Fruit fly (Drosophila melanogaster) whole organism, embryonic: ENCODE results near the gene CG1764.

Experiments used
- C15 ChIP-seq: fragments of 200-800 bp; sonication (Bioruptor generic); IDR thresholded peaks from 3 replicates; pipeline ENCODE4 v1.3.6; 2022; ENCODE audit warnings: missing biosample characterization, missing genetic modification characterization
- CG10543 ChIP-seq: fragments of 200-800 bp; sonication (Bioruptor generic); optimal IDR thresholded peaks from 3 replicates; lab custom pipeline; 2017; ENCODE audit warnings: missing biosample characterization, mild to moderate bottlenecking, missing genetic modification characterization, moderate library complexity
- CG10959 ChIP-seq: fragments of 200-800 bp; sonication (Bioruptor generic); IDR thresholded peaks from 2 replicates; pipeline ENCODE4 v1.3.6; 2022; ENCODE audit warnings: missing biosample characterization, missing genetic modification characterization
- CG11456 ChIP-seq: fragments of 200-800 bp; sonication (Bioruptor generic); IDR thresholded peaks from 3 replicates; pipeline ENCODE4 v1.3.6; 2022; ENCODE audit warnings: missing biosample characterization, missing genetic modification characterization
- CG12236 ChIP-seq: fragments of 200-800 bp; sonication (Bioruptor generic); optimal IDR thresholded peaks from 2 replicates; lab custom pipeline; 2016; ENCODE audit warnings: missing biosample characterization, missing genetic modification characterization
- CG12744 ChIP-seq: fragments of 200-800 bp; sonication (Bioruptor generic); optimal IDR thresholded peaks from 2 replicates; lab custom pipeline; 2016; ENCODE audit warnings: missing biosample characterization, missing genetic modification characterization
- CG14441 ChIP-seq: fragments of 200-800 bp; sonication (Bioruptor generic); IDR thresholded peaks from 2 replicates; pipeline ENCODE4 v1.3.6; 2022; ENCODE audit warnings: missing biosample characterization, missing genetic modification characterization
- CG17361 ChIP-seq: fragments of 200-800 bp; sonication (Bioruptor generic); IDR thresholded peaks from 3 replicates; pipeline ENCODE4 v1.3.6; 2022; ENCODE audit warnings: missing biosample characterization, missing genetic modification characterization
- CG18599 ChIP-seq: fragments of 200-800 bp; sonication (Bioruptor generic); optimal IDR thresholded peaks from 3 replicates; lab custom pipeline; 2017; ENCODE audit warnings: missing biosample characterization, missing genetic modification characterization, mild to moderate bottlenecking, moderate library complexity, missing genetic modification reagents
- CG31388 ChIP-seq: fragments of 200-800 bp; sonication (Bioruptor generic); optimal IDR thresholded peaks from 2 replicates; lab custom pipeline; 2016; ENCODE audit warnings: missing biosample characterization, missing genetic modification characterization
- CG3163 ChIP-seq: fragments of 200-800 bp; sonication (Bioruptor generic); optimal IDR thresholded peaks from 3 replicates; lab custom pipeline; 2016; ENCODE audit warnings: missing biosample characterization, missing genetic modification characterization
- CG32767 ChIP-seq: fragments of 200-800 bp; sonication (Bioruptor generic); IDR thresholded peaks from 2 replicates; pipeline ENCODE4 v1.3.6; 2022; ENCODE audit warnings: missing biosample characterization, missing genetic modification characterization
- CG4707 ChIP-seq: fragments of 200-800 bp; sonication (Bioruptor generic); optimal IDR thresholded peaks from 2 replicates; lab custom pipeline; 2018; ENCODE audit warnings: missing biosample characterization, mild to moderate bottlenecking, missing genetic modification characterization, moderate library complexity
- CG5953 ChIP-seq: fragments of 200-800 bp; sonication (Bioruptor generic); IDR thresholded peaks from 2 replicates; pipeline ENCODE4 v1.3.6; 2022; ENCODE audit warnings: missing biosample characterization, missing genetic modification characterization
- CG6272 ChIP-seq: fragments of 200-800 bp; sonication (Bioruptor generic); IDR thresholded peaks from 2 replicates; pipeline ENCODE4 v1.3.6; 2022; ENCODE audit warnings: missing biosample characterization, missing genetic modification characterization
- CG7271 ChIP-seq: fragments of 200-800 bp; sonication (Bioruptor generic); optimal IDR thresholded peaks from 2 replicates; lab custom pipeline; 2018; ENCODE audit warnings: missing biosample characterization, mild to moderate bottlenecking, missing genetic modification characterization, moderate library complexity
- CG9437 ChIP-seq: fragments of 200-800 bp; sonication (Bioruptor generic); optimal IDR thresholded peaks from 2 replicates; lab custom pipeline; 2018; ENCODE audit warnings: missing biosample characterization, mild to moderate bottlenecking, missing genetic modification characterization
- D19A ChIP-seq: fragments of 200-800 bp; optimal IDR thresholded peaks from 3 replicates; lab custom pipeline; 2019; ENCODE audit warnings: missing biosample characterization, mild to moderate bottlenecking, missing genetic modification characterization, moderate library complexity
- D19B ChIP-seq: fragments of 200-800 bp; sonication (Bioruptor generic); optimal IDR thresholded peaks from 2 replicates; lab custom pipeline; 2017; ENCODE audit warnings: missing biosample characterization, mild to moderate bottlenecking, missing genetic modification characterization
- Ets97D ChIP-seq: fragments of 200-800 bp; sonication (Bioruptor generic); optimal IDR thresholded peaks from 3 replicates; lab custom pipeline; 2016; ENCODE audit warnings: missing biosample characterization, missing genetic modification characterization
- H2.0 ChIP-seq: fragments of 200-800 bp; sonication (Bioruptor generic); IDR thresholded peaks from 2 replicates; pipeline ENCODE4 v1.3.6; 2022; ENCODE audit warnings: missing biosample characterization, missing genetic modification characterization
- HLHmδ ChIP-seq: fragments of 200-800 bp; sonication (Bioruptor generic); optimal IDR thresholded peaks from 2 replicates; lab custom pipeline; 2018; ENCODE audit warnings: missing biosample characterization, mild to moderate bottlenecking, missing genetic modification characterization, moderate library complexity
- Jarid2 ChIP-seq: fragments of 200-800 bp; sonication (Bioruptor generic); optimal IDR thresholded peaks from 3 replicates; lab custom pipeline; 2017; ENCODE audit warnings: mild to moderate bottlenecking, missing biosample characterization, missing genetic modification reagents, missing genetic modification characterization
- Kr ChIP-seq: fragments of 200-800 bp; sonication (Bioruptor generic); optimal IDR thresholded peaks from 2 replicates; lab custom pipeline; 2017; ENCODE audit warnings: missing biosample characterization, mild to moderate bottlenecking, missing genetic modification characterization
- Lhr ChIP-seq: fragments of 200-800 bp; sonication (Bioruptor generic); optimal IDR thresholded peaks from 3 replicates; lab custom pipeline; 2017; ENCODE audit warnings: mild to moderate bottlenecking, missing biosample characterization, missing genetic modification reagents, missing genetic modification characterization
- MTF-1 ChIP-seq: fragments of 200-800 bp; sonication (Bioruptor generic); optimal IDR thresholded peaks from 2 replicates; lab custom pipeline; 2018; ENCODE audit warnings: missing biosample characterization, mild to moderate bottlenecking, missing genetic modification characterization, borderline replicate concordance
- Myb ChIP-seq: fragments of 200-800 bp; sonication (Bioruptor generic); optimal IDR thresholded peaks from 2 replicates; lab custom pipeline; 2016; ENCODE audit warnings: missing biosample characterization, missing genetic modification characterization
- Ptx1 ChIP-seq: fragments of 200-800 bp; sonication (Bioruptor generic); IDR thresholded peaks from 2 replicates; pipeline ENCODE4 v1.3.6; 2022; ENCODE audit warnings: missing biosample characterization, missing genetic modification characterization
- Side ChIP-seq: fragments of 200-800 bp; sonication (Bioruptor generic); optimal IDR thresholded peaks from 2 replicates; lab custom pipeline; 2016; ENCODE audit warnings: missing biosample characterization, missing genetic modification characterization
- Trl ChIP-seq, 3 experiments: fragments of >200 bp in 2 of 3; fragments of 200-800 bp in 1 of 3; sonication (Bioruptor generic) in 1 of 3; optimal IDR thresholded peaks; 2 replicates in 1 of 3; 3 replicates in 2 of 3; lab custom pipeline; 2016 to 2017; ENCODE audit warnings: missing biosample characterization in 1 of 3, missing genetic modification characterization in 1 of 3
- amos ChIP-seq: fragments of 200-800 bp; sonication (Bioruptor generic); IDR thresholded peaks from 2 replicates; pipeline ENCODE4 v1.3.6; 2022; ENCODE audit warnings: missing biosample characterization, missing genetic modification characterization; ENCODE audit not compliant: partially characterized antibody
- caup ChIP-seq: fragments of 200-800 bp; sonication (Bioruptor generic); optimal IDR thresholded peaks from 3 replicates; lab custom pipeline; 2017; ENCODE audit warnings: missing biosample characterization, mild to moderate bottlenecking, missing genetic modification characterization, moderate library complexity; ENCODE audit not compliant: severe bottlenecking
- ci ChIP-seq: fragments of 200-800 bp; sonication (Bioruptor generic); IDR thresholded peaks from 3 replicates; pipeline ENCODE4 v1.3.6; 2022; ENCODE audit warnings: missing biosample characterization, missing genetic modification characterization
- dysf ChIP-seq: fragments of 200-800 bp; sonication (Bioruptor generic); IDR thresholded peaks from 3 replicates; pipeline ENCODE4 v1.3.6; 2022; ENCODE audit warnings: missing biosample characterization, missing genetic modification characterization
- emc ChIP-seq: fragments of 200-800 bp; sonication (Bioruptor generic); optimal IDR thresholded peaks from 2 replicates; lab custom pipeline; 2016; ENCODE audit warnings: missing biosample characterization, missing genetic modification characterization
- ewg ChIP-seq: fragments of 200-800 bp; sonication (Bioruptor generic); optimal IDR thresholded peaks from 3 replicates; lab custom pipeline; 2017; ENCODE audit warnings: mild to moderate bottlenecking, missing biosample characterization, missing genetic modification reagents, missing genetic modification characterization
- ftz-f1 ChIP-seq: fragments of 200-800 bp; sonication (Bioruptor generic); optimal IDR thresholded peaks from 2 replicates; lab custom pipeline; 2016; ENCODE audit warnings: missing biosample characterization, missing genetic modification characterization
- fu2 ChIP-seq: fragments of 200-800 bp; sonication (Bioruptor generic); optimal IDR thresholded peaks from 2 replicates; lab custom pipeline; 2016; ENCODE audit warnings: missing biosample characterization, missing genetic modification characterization
- lilli ChIP-seq: fragments of 200-800 bp; sonication (Bioruptor generic); optimal IDR thresholded peaks from 3 replicates; lab custom pipeline; 2016; ENCODE audit warnings: missing biosample characterization, missing genetic modification characterization
- lov ChIP-seq, 2 experiments: fragments of 200-800 bp in 1 of 2; fragments of >200 bp in 1 of 2; sonication (Bioruptor generic) in 1 of 2; IDR thresholded peaks in 1 of 2; optimal IDR thresholded peaks in 1 of 2; 2 replicates in 1 of 2; 3 replicates in 1 of 2; pipeline versions ENCODE4 v1.3.6 to Lab custom; 2017 to 2022; ENCODE audit warnings: missing biosample characterization in 1 of 2, missing genetic modification characterization in 1 of 2
- nau ChIP-seq: fragments of 200-800 bp; sonication (Bioruptor generic); optimal IDR thresholded peaks from 3 replicates; lab custom pipeline; 2017; ENCODE audit warnings: missing biosample characterization, mild to moderate bottlenecking, missing genetic modification characterization, missing genetic modification reagents
- org-1 ChIP-seq: fragments of 200-800 bp; sonication (Bioruptor generic); optimal IDR thresholded peaks from 2 replicates; lab custom pipeline; 2017; ENCODE audit warnings: missing biosample characterization, missing genetic modification characterization
- ranshi ChIP-seq: fragments of 200-800 bp; sonication (Bioruptor generic); IDR thresholded peaks from 2 replicates; pipeline ENCODE4 v1.3.6; 2022; ENCODE audit warnings: missing biosample characterization, missing genetic modification characterization
- sima ChIP-seq: fragments of 200-800 bp; sonication (Bioruptor generic); optimal IDR thresholded peaks from 2 replicates; lab custom pipeline; 2016; ENCODE audit warnings: missing biosample characterization, missing genetic modification characterization
- sna ChIP-seq: fragments of 200-800 bp; sonication (Bioruptor generic); IDR thresholded peaks from 2 replicates; pipeline ENCODE4 v1.3.6; 2022; ENCODE audit warnings: missing biosample characterization, missing genetic modification characterization; ENCODE audit not compliant: partially characterized antibody
- ttk ChIP-seq: fragments of 200-800 bp; sonication (Bioruptor generic); IDR thresholded peaks from 2 replicates; pipeline ENCODE4 v2.1.2; 2022; ENCODE audit warnings: missing biosample characterization, missing genetic modification characterization
- twi ChIP-seq: fragments of 200-800 bp; optimal IDR thresholded peaks from 2 replicates; lab custom pipeline; 2019; ENCODE audit warnings: missing biosample characterization, mild to moderate bottlenecking, missing genetic modification characterization, moderate library complexity
- z ChIP-seq: fragments of 200-800 bp; sonication (Bioruptor generic); IDR thresholded peaks from 3 replicates; pipeline ENCODE4 v1.3.6; 2022; ENCODE audit warnings: missing biosample characterization, missing genetic modification characterization

Gene CG1764

dm6 chrX:13331814-13332701 is 29.8 kb upstream of the CG1764 start (continued):
- TF ChIP-seq CG18599 (GFP tag; lab: Kevin White, UChicago) (peak; percentile 16), lilli (GFP tag; lab: Kevin White, UChicago) (peak; percentile 18), dysf (GFP tag; lab: Robert Waterston, UW) (peak; percentile 34; the same call in 1 of the 3 replicates), CG10543 (GFP tag; lab: Kevin White, UChicago) (no peak), ftz-f1 (GFP tag; lab: Kevin White, UChicago) (no peak), CG11456 (GFP tag; lab: Robert Waterston, UW) (no peak), amos (GFP tag; lab: Robert Waterston, UW) (no peak), MTF-1 (GFP tag; lab: Kevin White, UChicago) (no peak), CG14441 (GFP tag; lab: Robert Waterston, UW) (peak; percentile 56), org-1 (GFP tag; lab: Kevin White, UChicago) (no peak), CG10959 (no peak), CG3163 (GFP tag; lab: Kevin White, UChicago) (no peak), CG6272 (GFP tag; lab: Robert Waterston, UW) (no peak), Ptx1 (GFP tag; lab: Robert Waterston, UW) (peak; percentile 28; the same call in 1 of the 2 replicates), H2.0 (no peak), ci (GFP tag; lab: Robert Waterston, UW) (no peak; the same call in 2 of the 3 replicates), caup (GFP tag; lab: Kevin White, UChicago) (no peak), ewg (GFP tag; lab: Kevin White, UChicago) (no peak), CG5953 (no peak), fu2 (no peak), CG9437 (GFP tag; lab: Kevin White, UChicago) (no peak), CG12236 (no peak), sna (GFP tag; lab: Robert Waterston, UW) (no peak), Side (GFP tag; lab: Kevin White, UChicago) (no peak), Trl (optimal IDR thresholded peaks at IDR 0.05; lab: Kevin White, UChicago) (no peak), Trl (GFP tag; optimal IDR thresholded peaks at IDR 0.05; lab: Kevin White, UChicago) (no peak), ttk (GFP tag; lab: Robert Waterston, UW) (0 out of 2 replicates have a peak, but pooled peaks have one; percentile 16), Jarid2 (GFP tag; lab: Kevin White, UChicago) (no peak), Myb (no peak), CG32767 (GFP tag; lab: Robert Waterston, UW) (no peak), D19A (tag; lab: Kevin White, UChicago) (no peak), z (GFP tag; lab: Robert Waterston, UW) (no peak), nau (GFP tag; lab: Kevin White, UChicago) (no peak), ranshi (no peak), Ets97D (GFP tag; lab: Kevin White, UChicago) (no peak), CG4707 (GFP tag; lab: Kevin White, UChicago) (no peak), Lhr (GFP tag; lab: Kevin White, UChicago) (no peak), sima (GFP tag; lab: Kevin White, UChicago) (no peak), CG7271 (tag; lab: Kevin White, UChicago) (no peak), twi (no peak), CG17361 (GFP tag; lab: Robert Waterston, UW) (no peak), CG31388 (GFP tag; lab: Kevin White, UChicago) (no peak), emc (GFP tag; lab: Kevin White, UChicago) (no peak), lov (optimal IDR thresholded peaks at IDR 0.05; lab: Kevin White, UChicago) (no peak), lov (GFP tag; IDR thresholded peaks at IDR 0.05; lab: Robert Waterston, UW) (no peak), HLHmδ (GFP tag; lab: Kevin White, UChicago) (no peak), Kr (GFP tag; lab: Kevin White, UChicago) (no peak), CG12744 (GFP tag; lab: Kevin White, UChicago) (no peak), D19B (GFP tag; lab: Kevin White, UChicago) (no peak), C15 (no peak)
